Fruit fly (Drosophila melanogaster): ENCODE results near the gene mge.

mge gene

DNA sequence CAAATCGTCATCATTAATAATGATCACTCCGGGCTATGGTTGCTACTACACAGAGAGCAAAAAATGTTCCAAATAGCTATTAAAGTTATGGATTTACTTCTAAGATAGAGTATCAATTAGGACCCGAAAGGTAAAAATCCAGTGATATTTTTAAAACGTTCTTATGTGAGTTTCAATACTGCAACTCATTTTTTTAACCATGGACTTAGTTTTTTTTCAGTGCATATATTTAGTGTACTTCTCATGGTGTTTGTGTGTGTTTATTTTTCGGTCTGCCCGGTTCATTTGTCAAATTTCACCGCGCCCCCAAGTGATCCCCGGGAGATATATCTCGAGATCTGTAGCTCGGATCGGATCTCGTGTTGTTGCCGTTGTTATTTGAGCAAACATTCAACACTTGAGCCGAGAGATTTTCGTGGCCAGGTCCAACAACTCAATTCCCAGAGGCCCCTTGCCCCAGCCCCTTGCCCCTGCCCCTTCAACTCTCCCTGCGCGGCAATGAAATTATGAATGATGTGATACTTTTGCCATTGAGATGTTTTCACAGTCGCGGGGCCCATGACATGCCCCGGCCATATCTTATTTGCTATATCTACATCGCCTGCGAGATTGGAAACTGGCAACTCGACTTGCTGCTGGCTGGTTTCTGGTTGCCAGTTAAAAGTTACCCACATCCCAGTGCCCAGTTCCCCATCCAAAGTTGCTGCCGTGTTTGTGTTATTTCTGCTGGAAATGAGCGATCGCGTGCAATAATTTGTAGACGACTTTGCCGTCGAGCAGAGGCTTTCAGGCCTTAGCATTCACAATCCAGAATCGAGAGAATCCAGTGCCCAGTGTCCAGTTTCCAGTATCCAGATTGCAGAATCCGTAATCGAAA lies 47.0 kb downstream of the mge start (continued):
- TF ChIP-seq Eip74EF (GFP tag; optimal IDR thresholded peaks at IDR 0.05) (peak in 1 of 2 experiments; percentile 49), lov (optimal IDR thresholded peaks at IDR 0.05) (no peak), lov (GFP tag; IDR thresholded peaks at IDR 0.05) (peak; percentile 73; the same call in 1 of the 3 replicates), NC2β (GFP tag; optimal IDR thresholded peaks at IDR 0.05) (peak; percentile 83), CG15479 (GFP tag; optimal IDR thresholded peaks at IDR 0.05) (no peak), tap (tag; optimal IDR thresholded peaks at IDR 0.05) (no peak), CG2202 (tag; optimal IDR thresholded peaks at IDR 0.05) (peak; percentile 76), CG14965 (GFP tag; optimal IDR thresholded peaks at IDR 0.05; ENCODE audit: borderline replicate concordance) (peak; percentile 62), sd (tag; optimal IDR thresholded peaks at IDR 0.05) (peak; percentile 4), CG31365 (tag; optimal IDR thresholded peaks at IDR 0.05) (no peak), ftz-f1 (GFP tag; optimal IDR thresholded peaks at IDR 0.05) (no peak), CG14860 (GFP tag; IDR thresholded peaks at IDR 0.05; ENCODE audit: partially characterized antibody) (no peak), CG6765 (GFP tag; optimal IDR thresholded peaks at IDR 0.05) (no peak), CG10543 (GFP tag; optimal IDR thresholded peaks at IDR 0.05) (no peak), CG43689 (GFP tag; IDR thresholded peaks at IDR 0.05) (no peak), CHES-1-like (GFP tag; optimal IDR thresholded peaks at IDR 0.05) (peak; percentile 48), row (GFP tag; IDR thresholded peaks at IDR 0.05) (peak; percentile 74), knrl (GFP tag; IDR thresholded peaks at IDR 0.05; ENCODE audit: partially characterized antibody) (no peak), emc (GFP tag; optimal IDR thresholded peaks at IDR 0.05) (no peak), CG3407 (GFP tag; optimal IDR thresholded peaks at IDR 0.05) (peak; percentile 8), CG3995 (GFP tag; optimal IDR thresholded peaks at IDR 0.05) (no peak), nerfin-1 (tag; optimal IDR thresholded peaks at IDR 0.05) (peak; percentile 62), CG18619 (GFP tag; optimal IDR thresholded peaks at IDR 0.05) (peak; percentile 43), Camta (GFP tag; optimal IDR thresholded peaks at IDR 0.05) (peak; percentile 49), pfk (GFP tag; optimal IDR thresholded peaks at IDR 0.05) (no peak), Med (GFP tag) (peak; percentile 92), CG6272 (GFP tag; IDR thresholded peaks at IDR 0.05) (no peak), Bteb2 (GFP tag; optimal IDR thresholded peaks at IDR 0.05) (peak; percentile 4), CG31224 (GFP tag; IDR thresholded peaks at IDR 0.05) (no peak), crc (GFP tag; optimal IDR thresholded peaks at IDR 0.05) (no peak), Lpt (GFP tag; optimal IDR thresholded peaks at IDR 0.05) (no peak), CG4820 (GFP tag; optimal IDR thresholded peaks at IDR 0.05) (peak; percentile 80), wek (GFP tag; optimal IDR thresholded peaks at IDR 0.05) (no peak), CG9215 (GFP tag; IDR thresholded peaks at IDR 0.05) (no peak), ase (GFP tag; IDR thresholded peaks at IDR 0.05) (no peak), sob (GFP tag; IDR thresholded peaks at IDR 0.05) (no peak; the same call in 1 of the 2 replicates), slbo (GFP tag; IDR thresholded peaks at IDR 0.05) (peak; percentile 48), Hr3 (GFP tag; optimal IDR thresholded peaks at IDR 0.05) (peak; percentile 67), CG1233 (GFP tag; optimal IDR thresholded peaks at IDR 0.05) (peak; percentile 9), Fer3 (tag; optimal IDR thresholded peaks at IDR 0.05) (peak; percentile 46), Gsc (GFP tag; IDR thresholded peaks at IDR 0.05) (0 out of 2 replicates have a peak, but pooled peaks have one; percentile 16), prd (optimal IDR thresholded peaks at IDR 0.05) (no peak), prd (GFP tag; IDR thresholded peaks at IDR 0.05) (peak; percentile 74; the same call in 2 of the 3 replicates), Hmx (GFP tag; optimal IDR thresholded peaks at IDR 0.05) (no peak), CG12104 (GFP tag; optimal IDR thresholded peaks at IDR 0.05) (peak; percentile 20), p53 (GFP tag; optimal IDR thresholded peaks at IDR 0.05) (no peak), hbn (GFP tag; IDR thresholded peaks at IDR 0.05; ENCODE audit: partially characterized antibody) (no peak), CG13424 (tag; optimal IDR thresholded peaks at IDR 0.05) (peak; percentile 73), Dip3 (GFP tag; optimal IDR thresholded peaks at IDR 0.05) (no peak)

Measured in whole organism, embryonic.